Fruit fly (Drosophila melanogaster): ENCODE measurements around the gene CG14435.

The CG14435 gene

dm6 chrX:6843841-6844440 is at the start of gene CG14435, which contains the start of gene Tmf (continued):
- TF ChIP-seq Hsf (GFP tag; optimal IDR thresholded peaks at IDR 0.05) = peak; percentile 74
- TF ChIP-seq z (GFP tag; IDR thresholded peaks at IDR 0.05) = no peak
- TF ChIP-seq CG5953 (GFP tag; IDR thresholded peaks at IDR 0.05) = peak; percentile 50; the same call in 1 of the 2 replicates
- peak; percentile 72 for TF ChIP-seq BEAF-32 (GFP tag; optimal IDR thresholded peaks at IDR 0.05)
- TF ChIP-seq Hr3 (GFP tag; optimal IDR thresholded peaks at IDR 0.05) = peak; percentile 91
- peak; percentile 80 for TF ChIP-seq Atf6 (GFP tag; IDR thresholded peaks at IDR 0.05)
- TF ChIP-seq CG17361 (GFP tag; IDR thresholded peaks at IDR 0.05) = peak; percentile 94
- peak; percentile 85 for TF ChIP-seq ken (GFP tag; IDR thresholded peaks at IDR 0.05)
- TF ChIP-seq tll (GFP tag; optimal IDR thresholded peaks at IDR 0.05) = no peak
- TF ChIP-seq sqz (GFP tag; optimal IDR thresholded peaks at IDR 0.05) = peak; percentile 50
- TF ChIP-seq CG13287 (GFP tag; IDR thresholded peaks at IDR 0.05; ENCODE audit: partially characterized antibody) = peak; percentile 55
- TF ChIP-seq CG1233 (GFP tag; optimal IDR thresholded peaks at IDR 0.05) = peak; percentile 82
- peak; percentile 91 for TF ChIP-seq CG2712 (tag; optimal IDR thresholded peaks at IDR 0.05)
- TF ChIP-seq CG15269 (tag; optimal IDR thresholded peaks at IDR 0.05) = peak; percentile 86
- TF ChIP-seq CG11723 (GFP tag; optimal IDR thresholded peaks at IDR 0.05) = peak; percentile 63
- 0 out of 3 replicates have a peak, but pooled peaks have one; percentile 30 for TF ChIP-seq CG34224 (GFP tag; IDR thresholded peaks at IDR 0.05; ENCODE audit: partially characterized antibody)
- no peak for TF ChIP-seq nau (GFP tag; optimal IDR thresholded peaks at IDR 0.05)
- peak; percentile 85 for TF ChIP-seq esg (GFP tag; conservative IDR thresholded peaks at IDR 0.05)
- TF ChIP-seq Abd-B (GFP tag; optimal IDR thresholded peaks at IDR 0.05) = peak; percentile 90
- peak; percentile 71 for TF ChIP-seq Gsc (GFP tag; IDR thresholded peaks at IDR 0.05)
- TF ChIP-seq sug (tag; optimal IDR thresholded peaks at IDR 0.05) = peak; percentile 85
- peak; percentile 75 for TF ChIP-seq CG10267 (tag; optimal IDR thresholded peaks at IDR 0.05)
- peak in 1 of 2 experiments; percentile 57 for TF ChIP-seq Eip74EF (GFP tag; optimal IDR thresholded peaks at IDR 0.05)
- TF ChIP-seq CG7556 (GFP tag; optimal IDR thresholded peaks at IDR 0.05) = peak; percentile 79
- peak; percentile 80 for TF ChIP-seq ci (GFP tag; IDR thresholded peaks at IDR 0.05)
- TF ChIP-seq B-H1 (GFP tag; IDR thresholded peaks at IDR 0.05) = peak; percentile 82
- TF ChIP-seq CG2678 (tag; optimal IDR thresholded peaks at IDR 0.05) = peak; percentile 90
- no peak for TF ChIP-seq yki (optimal IDR thresholded peaks at IDR 0.05)
- no peak for TF ChIP-seq CG15011 (GFP tag; optimal IDR thresholded peaks at IDR 0.05)
- TF ChIP-seq cwo (GFP tag; optimal IDR thresholded peaks at IDR 0.05) = peak; percentile 65
- TF ChIP-seq CG8765 (GFP tag; IDR thresholded peaks at IDR 0.05) = peak; percentile 72
- TF ChIP-seq CG7271 (tag; optimal IDR thresholded peaks at IDR 0.05) = peak; percentile 30
- no peak for TF ChIP-seq hth (optimal IDR thresholded peaks at IDR 0.05)
- peak; percentile 97 for TF ChIP-seq Ets65A (GFP tag)
- peak; percentile 76 for TF ChIP-seq CG11560 (tag; IDR thresholded peaks at IDR 0.05)
- TF ChIP-seq Oli (tag; optimal IDR thresholded peaks at IDR 0.05) = peak; percentile 83
- peak; percentile 58 for TF ChIP-seq kay (GFP tag; optimal IDR thresholded peaks at IDR 0.05)
- peak; percentile 87 for TF ChIP-seq CG14014 (GFP tag; IDR thresholded peaks at IDR 0.05)
- peak; percentile 92 for TF ChIP-seq gem (tag; optimal IDR thresholded peaks at IDR 0.05)
- TF ChIP-seq gce (GFP tag; IDR thresholded peaks at IDR 0.05) = peak; percentile 59; the same call in 1 of the 3 replicates
- peak; percentile 75 for TF ChIP-seq pho (GFP tag; optimal IDR thresholded peaks at IDR 0.05)
- TF ChIP-seq CG12219 (GFP tag; optimal IDR thresholded peaks at IDR 0.05) = peak; percentile 49
- no peak for TF ChIP-seq Tbp (GFP tag; optimal IDR thresholded peaks at IDR 0.05)
- TF ChIP-seq zen2 (GFP tag; IDR thresholded peaks at IDR 0.05; ENCODE audit: partially characterized antibody) = peak; percentile 29; the same call in 1 of the 3 replicates
- TF ChIP-seq CG12071 (GFP tag; optimal IDR thresholded peaks at IDR 0.05) = no peak
- peak; percentile 44 for TF ChIP-seq Camta (GFP tag; optimal IDR thresholded peaks at IDR 0.05)
- no peak for TF ChIP-seq Hr39 (optimal IDR thresholded peaks at IDR 0.05)
- no peak; the same call in 1 of the 2 replicates for TF ChIP-seq sim (GFP tag; IDR thresholded peaks at IDR 0.05)
- no peak for TF ChIP-seq MESR4 (GFP tag; optimal IDR thresholded peaks at IDR 0.05)
- TF ChIP-seq ems (GFP tag; optimal IDR thresholded peaks at IDR 0.05) = peak; percentile 22

Measured in whole organism, embryonic.